Fruit fly (Drosophila melanogaster) whole organism, embryonic: ENCODE measurements around the gene CG32413.
A peak's percentile ranks its signal among the peaks of the same experiment; 100 is the strongest.

Experiments
- ATbp ChIP-seq: fragments of 200-800 bp; sonication (Bioruptor generic); optimal IDR thresholded peaks from 2 replicates; lab custom pipeline; 2017; ENCODE audit warnings: missing biosample characterization, mild to moderate bottlenecking, missing genetic modification characterization, missing genetic modification reagents
- Ada2b ChIP-seq: fragments of 200-800 bp; sonication (Bioruptor generic); IDR thresholded peaks from 2 replicates; pipeline ENCODE4 v1.3.6; 2022; ENCODE audit warnings: missing biosample characterization, missing genetic modification characterization
- Aef1 ChIP-seq: fragments of 200-800 bp; sonication (Bioruptor generic); IDR thresholded peaks from 3 replicates; pipeline ENCODE4 v1.3.6; 2022; ENCODE audit warnings: missing biosample characterization, missing genetic modification characterization
- Antp ChIP-seq: fragments of 200-800 bp; sonication (Bioruptor generic); optimal IDR thresholded peaks from 3 replicates; lab custom pipeline; 2016; ENCODE audit warnings: missing biosample characterization, missing genetic modification characterization
- CG10431 ChIP-seq: fragments of 200-800 bp; sonication (Bioruptor generic); optimal IDR thresholded peaks from 3 replicates; lab custom pipeline; 2018; ENCODE audit warnings: missing biosample characterization, mild to moderate bottlenecking, missing genetic modification characterization
- CG10979 ChIP-seq: fragments of 200-800 bp; sonication (Bioruptor generic); optimal IDR thresholded peaks from 2 replicates; lab custom pipeline; 2018; ENCODE audit warnings: missing biosample characterization, mild to moderate bottlenecking, missing genetic modification characterization, moderate library complexity
- CG13624 ChIP-seq: fragments of 200-800 bp; sonication (Bioruptor generic); optimal IDR thresholded peaks from 2 replicates; lab custom pipeline; 2016; ENCODE audit warnings: missing biosample characterization, missing genetic modification characterization
- CG14441 ChIP-seq: fragments of 200-800 bp; sonication (Bioruptor generic); IDR thresholded peaks from 2 replicates; pipeline ENCODE4 v1.3.6; 2022; ENCODE audit warnings: missing biosample characterization, missing genetic modification characterization
- CG15479 ChIP-seq: fragments of 200-800 bp; sonication (Bioruptor generic); optimal IDR thresholded peaks from 3 replicates; lab custom pipeline; 2019; ENCODE audit warnings: missing biosample characterization, mild to moderate bottlenecking, missing genetic modification characterization, moderate library complexity
- CG17568 ChIP-seq: fragments of 200-800 bp; sonication (Bioruptor generic); optimal IDR thresholded peaks from 2 replicates; lab custom pipeline; 2018; ENCODE audit warnings: missing biosample characterization, mild to moderate bottlenecking, missing genetic modification characterization, moderate library complexity
- CG18599 ChIP-seq: fragments of 200-800 bp; sonication (Bioruptor generic); optimal IDR thresholded peaks from 3 replicates; lab custom pipeline; 2017; ENCODE audit warnings: missing biosample characterization, missing genetic modification characterization, mild to moderate bottlenecking, moderate library complexity, missing genetic modification reagents
- CG2202 ChIP-seq: fragments of 200-800 bp; sonication (Bioruptor generic); optimal IDR thresholded peaks from 2 replicates; lab custom pipeline; 2018; ENCODE audit warnings: missing biosample characterization, mild to moderate bottlenecking, missing genetic modification characterization
- CG30431 ChIP-seq: fragments of 200-800 bp; sonication (Bioruptor generic); optimal IDR thresholded peaks from 2 replicates; lab custom pipeline; 2017; ENCODE audit warnings: missing biosample characterization, missing genetic modification characterization
- CG32767 ChIP-seq: fragments of 200-800 bp; sonication (Bioruptor generic); IDR thresholded peaks from 2 replicates; pipeline ENCODE4 v1.3.6; 2022; ENCODE audit warnings: missing biosample characterization, missing genetic modification characterization
- CG3726 ChIP-seq: fragments of 200-800 bp; sonication (Bioruptor generic); IDR thresholded peaks from 3 replicates; pipeline ENCODE4, ENCODE4 v1.3.6; 2022; ENCODE audit warnings: missing biosample characterization, missing genetic modification characterization
- CG4617 ChIP-seq: fragments of 200-800 bp; sonication (Bioruptor generic); optimal IDR thresholded peaks from 3 replicates; lab custom pipeline; 2016; ENCODE audit warnings: missing biosample characterization, missing genetic modification characterization, borderline replicate concordance
- CG7271 ChIP-seq: fragments of 200-800 bp; sonication (Bioruptor generic); optimal IDR thresholded peaks from 2 replicates; lab custom pipeline; 2018; ENCODE audit warnings: missing biosample characterization, mild to moderate bottlenecking, missing genetic modification characterization, moderate library complexity
- CG7745 ChIP-seq: fragments of 200-800 bp; sonication (Bioruptor generic); optimal IDR thresholded peaks from 2 replicates; lab custom pipeline; 2018; ENCODE audit warnings: missing biosample characterization, mild to moderate bottlenecking, missing genetic modification characterization, moderate library complexity
- CG7928 ChIP-seq: fragments of 200-800 bp; sonication (Bioruptor generic); optimal IDR thresholded peaks from 2 replicates; lab custom pipeline; 2017; ENCODE audit warnings: missing biosample characterization, mild to moderate bottlenecking, missing genetic modification characterization
- CG8281 ChIP-seq: fragments of 200-800 bp; sonication (Bioruptor generic); optimal IDR thresholded peaks from 2 replicates; lab custom pipeline; 2018; ENCODE audit warnings: missing biosample characterization, mild to moderate bottlenecking, missing genetic modification characterization, moderate library complexity
- CG8388 ChIP-seq: fragments of 200-800 bp; sonication (Bioruptor generic); optimal IDR thresholded peaks from 2 replicates; lab custom pipeline; 2019; ENCODE audit warnings: missing biosample characterization, mild to moderate bottlenecking, missing genetic modification characterization, moderate library complexity
- CG8765 ChIP-seq: fragments of 200-800 bp; sonication (Bioruptor generic); IDR thresholded peaks from 2 replicates; pipeline ENCODE4 v1.3.6; 2022; ENCODE audit warnings: missing biosample characterization, missing genetic modification characterization
- E2f2 ChIP-seq: fragments of 200-800 bp; sonication (Bioruptor generic); IDR thresholded peaks from 2 replicates; pipeline ENCODE4 v1.3.6; 2022; ENCODE audit warnings: missing biosample characterization, missing genetic modification characterization
- Ets97D ChIP-seq: fragments of 200-800 bp; sonication (Bioruptor generic); optimal IDR thresholded peaks from 3 replicates; lab custom pipeline; 2016; ENCODE audit warnings: missing biosample characterization, missing genetic modification characterization
- GATAe ChIP-seq: fragments of 200-800 bp; sonication (Bioruptor generic); conservative IDR thresholded peaks from 2 replicates; pipeline ENCODE4 v1.3.6; 2022; ENCODE audit warnings: missing biosample characterization, missing genetic modification characterization
- H2.0 ChIP-seq: fragments of 200-800 bp; sonication (Bioruptor generic); IDR thresholded peaks from 2 replicates; pipeline ENCODE4 v1.3.6; 2022; ENCODE audit warnings: missing biosample characterization, missing genetic modification characterization
- Hr78 ChIP-seq, 2 experiments: fragments of 200-800 bp in 1 of 2; fragments of >200 bp in 1 of 2; sonication (Bioruptor generic) in 1 of 2; optimal IDR thresholded peaks; 2 replicates each; lab custom pipeline; 2017 to 2019; ENCODE audit warnings: missing biosample characterization in 2 of 2, missing genetic modification characterization in 2 of 2, mild to moderate bottlenecking in 1 of 2, moderate library complexity in 1 of 2
- Nf-YA ChIP-seq: fragments of 200-800 bp; sonication (Bioruptor generic); IDR thresholded peaks from 2 replicates; pipeline ENCODE4 v1.3.6; 2022; ENCODE audit warnings: missing biosample characterization, missing genetic modification characterization
- Pdp1 ChIP-seq, 2 experiments: fragments of 200-800 bp; sonication (Bioruptor generic); optimal IDR thresholded peaks; 3 replicates each; lab custom pipeline; 2016; ENCODE audit warnings: missing biosample characterization in 2 of 2, missing genetic modification characterization in 2 of 2, mild to moderate bottlenecking in 1 of 2, moderate library complexity in 1 of 2
- Scr ChIP-seq: fragments of 200-800 bp; sonication (Bioruptor generic); IDR thresholded peaks from 2 replicates; pipeline ENCODE4 v1.3.6; 2022; ENCODE audit warnings: missing biosample characterization, missing genetic modification characterization; ENCODE audit not compliant: partially characterized antibody
- YL-1 ChIP-seq: fragments of 200-800 bp; sonication (Bioruptor generic); optimal IDR thresholded peaks from 3 replicates; lab custom pipeline; 2017; ENCODE audit warnings: missing biosample characterization, mild to moderate bottlenecking, missing genetic modification characterization
- bab2 ChIP-seq: fragments of 200-800 bp; sonication (Bioruptor generic); optimal IDR thresholded peaks from 2 replicates; lab custom pipeline; 2016; ENCODE audit warnings: missing biosample characterization, missing genetic modification characterization
- bcd ChIP-seq: fragments of 200-800 bp; sonication (Bioruptor generic); optimal IDR thresholded peaks from 2 replicates; lab custom pipeline; 2017; ENCODE audit warnings: missing biosample characterization, mild to moderate bottlenecking, missing genetic modification characterization
- cas ChIP-seq: fragments of 200-800 bp; sonication (Bioruptor generic); IDR thresholded peaks from 2 replicates; pipeline ENCODE4 v1.3.6; 2022; ENCODE audit warnings: missing biosample characterization, missing genetic modification characterization
- chinmo ChIP-seq: fragments of 200-800 bp; sonication (Bioruptor generic); IDR thresholded peaks from 4 replicates; pipeline ENCODE4 v1.3.6; 2022; ENCODE audit warnings: missing biosample characterization, missing genetic modification characterization; ENCODE audit not compliant: partially characterized antibody
- corto ChIP-seq: fragments of 200-800 bp; sonication (Bioruptor generic); optimal IDR thresholded peaks from 2 replicates; lab custom pipeline; 2016; ENCODE audit warnings: missing biosample characterization, mild to moderate bottlenecking, missing genetic modification characterization, moderate library complexity
- dmrt11E ChIP-seq: fragments of 200-800 bp; sonication (Bioruptor generic); optimal IDR thresholded peaks from 3 replicates; lab custom pipeline; 2018; ENCODE audit warnings: missing biosample characterization, mild to moderate bottlenecking, missing genetic modification characterization, moderate library complexity
- dysf ChIP-seq: fragments of 200-800 bp; sonication (Bioruptor generic); IDR thresholded peaks from 3 replicates; pipeline ENCODE4 v1.3.6; 2022; ENCODE audit warnings: missing biosample characterization, missing genetic modification characterization
- esg ChIP-seq: fragments of 200-800 bp; sonication (Bioruptor generic); conservative IDR thresholded peaks from 2 replicates; pipeline ENCODE4 v1.3.6; 2022; ENCODE audit warnings: missing biosample characterization, missing genetic modification characterization
- eve ChIP-seq, 2 experiments: fragments of >200 bp; optimal IDR thresholded peaks; 2 replicates each; lab custom pipeline; 2017; ENCODE audit warnings: missing biosample characterization in 2 of 2, missing genetic modification characterization in 2 of 2
- exex ChIP-seq: fragments of 200-800 bp; sonication (Bioruptor generic); optimal IDR thresholded peaks from 4 replicates; lab custom pipeline; 2018; ENCODE audit warnings: missing biosample characterization, mild to moderate bottlenecking, missing genetic modification characterization, moderate library complexity
- fru ChIP-seq: fragments of >200 bp; optimal IDR thresholded peaks from 2 replicates; lab custom pipeline; 2017
- nau ChIP-seq: fragments of 200-800 bp; sonication (Bioruptor generic); optimal IDR thresholded peaks from 3 replicates; lab custom pipeline; 2017; ENCODE audit warnings: missing biosample characterization, mild to moderate bottlenecking, missing genetic modification characterization, missing genetic modification reagents
- otp ChIP-seq: fragments of 200-800 bp; sonication (Bioruptor generic); IDR thresholded peaks from 3 replicates; pipeline ENCODE4, ENCODE4 v1.3.6; 2022; ENCODE audit warnings: missing biosample characterization, missing genetic modification characterization
- pho ChIP-seq: fragments of 200-800 bp; sonication (Bioruptor generic); optimal IDR thresholded peaks from 2 replicates; lab custom pipeline; 2016; ENCODE audit warnings: missing biosample characterization, missing genetic modification characterization
- rib ChIP-seq: fragments of 200-800 bp; sonication (Bioruptor generic); IDR thresholded peaks from 2 replicates; pipeline ENCODE4 v1.3.6; 2022; ENCODE audit warnings: missing biosample characterization, missing genetic modification characterization
- sd ChIP-seq: fragments of 200-800 bp; sonication (Bioruptor generic); optimal IDR thresholded peaks from 3 replicates; lab custom pipeline; 2018; ENCODE audit warnings: missing biosample characterization, mild to moderate bottlenecking, missing genetic modification characterization, moderate library complexity
- sim ChIP-seq: fragments of 200-800 bp; sonication (Bioruptor generic); IDR thresholded peaks from 2 replicates; pipeline ENCODE4 v1.3.6; 2022; ENCODE audit warnings: missing biosample characterization, missing genetic modification characterization
- so ChIP-seq: fragments of 200-800 bp; sonication (Bioruptor generic); IDR thresholded peaks from 3 replicates; pipeline ENCODE4 v1.3.6; 2022; ENCODE audit warnings: missing biosample characterization, missing genetic modification characterization
- ttk ChIP-seq: fragments of 200-800 bp; sonication (Bioruptor generic); IDR thresholded peaks from 2 replicates; pipeline ENCODE4 v2.1.2; 2022; ENCODE audit warnings: missing biosample characterization, missing genetic modification characterization
- z ChIP-seq: fragments of 200-800 bp; sonication (Bioruptor generic); IDR thresholded peaks from 3 replicates; pipeline ENCODE4 v1.3.6; 2022; ENCODE audit warnings: missing biosample characterization, missing genetic modification characterization

CG32413 gene

dm6 chr3L:5947110-5947731, 43.4 kb upstream of the CG32413 start (continued):
- TF ChIP-seq fru (lab: Kevin White, UChicago) (no peak), exex (tag; lab: Kevin White, UChicago) (peak; percentile 37), ttk (GFP tag; lab: Robert Waterston, UW) (no peak), Ets97D (GFP tag; lab: Kevin White, UChicago) (no peak), CG13624 (no peak), so (no peak), Antp (GFP tag; lab: Kevin White, UChicago) (no peak), Pdp1 (GFP tag; optimal IDR thresholded peaks at IDR 0.05; lab: Kevin White, UChicago) (no peak), cas (GFP tag; lab: Robert Waterston, UW) (no peak), CG10979 (tag; lab: Kevin White, UChicago) (no peak), z (GFP tag; lab: Robert Waterston, UW) (no peak), CG2202 (tag; lab: Kevin White, UChicago) (peak; percentile 34), chinmo (GFP tag; lab: Robert Waterston, UW) (no peak), Ada2b (GFP tag; lab: Robert Waterston, UW) (no peak), bcd (GFP tag; lab: Kevin White, UChicago) (no peak), Aef1 (GFP tag; lab: Robert Waterston, UW) (no peak), ATbp (GFP tag; lab: Kevin White, UChicago) (peak; percentile 27), CG30431 (GFP tag; lab: Kevin White, UChicago) (no peak), GATAe (no peak), sd (tag; lab: Kevin White, UChicago) (peak; percentile 57), Scr (GFP tag; lab: Robert Waterston, UW) (no peak), CG7271 (no peak), CG18599 (GFP tag; lab: Kevin White, UChicago) (no peak), nau (GFP tag; lab: Kevin White, UChicago) (no peak), eve (GFP tag; optimal IDR thresholded peaks at IDR 0.05; lab: Kevin White, UChicago) (peak in 1 of 2 experiments; percentile 46), dmrt11E (tag; lab: Kevin White, UChicago) (peak; percentile 5), CG7928 (GFP tag; lab: Kevin White, UChicago) (no peak), CG8388 (no peak), dysf (GFP tag; lab: Robert Waterston, UW) (no peak), CG17568 (no peak), H2.0 (GFP tag; lab: Robert Waterston, UW) (no peak), Hr78 (GFP tag; optimal IDR thresholded peaks at IDR 0.05; lab: Kevin White, UChicago) (peak in 1 of 2 experiments; percentile 15), pho (GFP tag; lab: Kevin White, UChicago) (no peak), CG8765 (no peak), rib (GFP tag; lab: Robert Waterston, UW) (no peak), Nf-YA (GFP tag; lab: Robert Waterston, UW) (no peak), E2f2 (GFP tag; lab: Robert Waterston, UW) (no peak), CG4617 (GFP tag; lab: Kevin White, UChicago) (no peak), esg (GFP tag; lab: Robert Waterston, UW) (no peak), CG10431 (GFP tag; lab: Kevin White, UChicago) (no peak), corto (no peak), CG8281 (tag; lab: Kevin White, UChicago) (no peak), CG3726 (GFP tag; lab: Robert Waterston, UW) (no peak), sim (GFP tag; lab: Robert Waterston, UW) (no peak), CG14441 (no peak), CG32767 (GFP tag; lab: Robert Waterston, UW) (no peak), CG15479 (peak; percentile 14), otp (GFP tag; lab: Robert Waterston, UW) (no peak), bab2 (no peak), YL-1 (no peak), CG7745 (tag; lab: Kevin White, UChicago) (peak; percentile 76)
